Worm (Caenorhabditis elegans): ENCODE data around the gene ints-2.

The ints-2 gene

DNA sequence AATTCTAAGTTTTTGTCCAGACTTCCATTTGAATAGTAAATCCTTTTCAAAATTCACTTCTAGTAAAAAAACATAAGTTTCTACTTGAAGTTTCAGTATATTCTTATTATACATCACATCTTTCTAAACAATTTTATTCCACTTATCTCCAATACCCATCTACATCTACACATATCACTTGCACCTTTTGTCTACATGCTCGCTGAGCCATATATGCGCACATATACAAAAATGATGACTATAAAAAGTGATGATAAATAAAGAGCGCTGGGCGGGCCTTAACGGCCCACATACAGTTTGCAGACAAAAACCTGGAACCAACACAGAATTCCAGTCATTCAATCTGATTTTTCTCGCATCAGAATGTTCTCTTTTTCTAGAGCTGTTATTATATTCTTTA lies 29.0 kb upstream of the ints-2 start, which contains the start of gene AH10.2:
TSS of gene AH10.2 (plus strand) at position 301 of the 400 bp plus-strand sequence.
- no peak for TF ChIP-seq ceh-16 (tag; optimal IDR thresholded peaks at IDR 0.05)
- no peak for TF ChIP-seq nhr-237 (tag; optimal IDR thresholded peaks at IDR 0.05)
- no peak for TF ChIP-seq nhr-43 (tag; optimal IDR thresholded peaks at IDR 0.05; ENCODE audit: poor library complexity, severe bottlenecking)
- no peak for TF ChIP-seq ceh-82 (tag; optimal IDR thresholded peaks at IDR 0.05)
- no peak for TF ChIP-seq nhr-77 (tag; optimal IDR thresholded peaks at IDR 0.05)
- no peak for TF ChIP-seq nhr-76 (tag; optimal IDR thresholded peaks at IDR 0.05)
- no peak for TF ChIP-seq nhr-11 (tag; optimal IDR thresholded peaks at IDR 0.05)
- TF ChIP-seq lin-15B (tag; optimal IDR thresholded peaks at IDR 0.05) = no peak
- no peak for TF ChIP-seq mdl-1 (tag; optimal IDR thresholded peaks at IDR 0.05)
- TF ChIP-seq tbx-2 (tag; optimal IDR thresholded peaks at IDR 0.05) = no peak
- TF ChIP-seq fkh-10 (GFP tag; optimal IDR thresholded peaks at IDR 0.05) = no peak
- no peak for TF ChIP-seq egl-5 (tag; optimal IDR thresholded peaks at IDR 0.05)
- no peak for TF ChIP-seq fos-1 (tag; optimal IDR thresholded peaks at IDR 0.05)
- no peak for TF ChIP-seq aly-2 (tag; optimal IDR thresholded peaks at IDR 0.05)
- TF ChIP-seq unc-62 (GFP tag; optimal IDR thresholded peaks at IDR 0.05) = no peak
- TF ChIP-seq ceh-28 (tag; optimal IDR thresholded peaks at IDR 0.05) = no peak
- TF ChIP-seq jun-1 (tag; optimal IDR thresholded peaks at IDR 0.05) = no peak
- TF ChIP-seq lsy-12 (tag; optimal IDR thresholded peaks at IDR 0.05) = no peak
- TF ChIP-seq zag-1 (tag; optimal IDR thresholded peaks at IDR 0.05) = no peak

DNA sequence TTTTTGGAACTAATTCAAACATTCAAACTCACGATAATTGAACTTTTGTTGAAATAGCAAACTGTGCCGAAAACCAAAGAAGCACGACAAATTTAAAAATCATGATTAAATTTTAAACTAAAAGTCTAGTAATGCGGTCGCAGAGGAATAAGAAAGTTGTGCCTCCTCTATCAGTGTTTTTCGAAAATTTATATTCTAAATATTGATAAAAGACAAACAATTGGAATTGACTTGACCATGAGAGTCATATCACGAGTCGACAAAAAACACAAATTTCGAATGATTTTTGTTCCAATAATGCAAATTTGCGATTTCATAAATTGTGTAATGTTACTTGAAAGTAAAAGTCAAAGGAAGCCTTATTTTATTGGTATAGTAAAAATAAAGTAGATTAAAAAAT lies 24.8 kb upstream of the ints-2 start, which contains the start of gene cest-1.2:
TSS of gene cest-1.2 (minus strand) at position 165 of the 400 bp plus-strand sequence.
- TF ChIP-seq pha-4 (tag; optimal IDR thresholded peaks at IDR 0.05) (peak; percentile 15), ztf-4 (tag; optimal IDR thresholded peaks at IDR 0.05) (no peak), nfya-1 (tag; optimal IDR thresholded peaks at IDR 0.05; ENCODE audit: insufficient read depth) (no peak), pqm-1 (tag; optimal IDR thresholded peaks at IDR 0.05) (peak; percentile 36), fos-1 (tag; optimal IDR thresholded peaks at IDR 0.05) (no peak), sea-2 (GFP tag; optimal IDR thresholded peaks at IDR 0.05) (no peak), elt-2 (tag; optimal IDR thresholded peaks at IDR 0.05) (peak; percentile 46)

DNA sequence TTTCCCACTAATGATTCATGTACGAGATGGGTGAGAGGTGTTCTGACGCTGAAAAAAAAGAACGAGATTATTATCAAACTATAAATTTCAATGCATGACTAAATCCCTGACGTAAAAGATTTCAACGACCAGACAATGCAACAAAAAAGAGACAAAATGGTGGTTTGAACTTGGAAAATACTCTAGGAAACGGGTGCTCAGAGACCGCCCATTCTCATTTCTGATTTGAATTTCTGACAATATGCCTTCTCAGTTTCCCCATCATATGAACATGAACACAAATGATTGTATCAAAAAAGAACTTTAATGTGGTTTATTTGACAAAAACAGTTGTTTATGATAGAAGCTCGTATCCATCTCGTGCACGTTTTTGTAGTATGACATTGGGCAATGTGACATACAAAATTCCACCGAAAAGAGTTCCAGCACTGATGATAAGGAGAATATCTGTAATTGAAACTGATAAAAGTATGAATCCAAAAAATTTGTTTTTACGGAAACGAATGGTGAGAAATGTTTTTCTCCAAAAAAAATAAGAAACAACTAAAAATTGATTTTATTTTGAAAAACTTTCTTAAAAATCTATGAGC lies 22.4 kb upstream of the ints-2 start, which contains the start of gene srd-26:
TSS of gene srd-26 (minus strand) at position 51 of the 590 bp plus-strand sequence.
- no peak for TF ChIP-seq pha-4 (tag; optimal IDR thresholded peaks at IDR 0.05)
- TF ChIP-seq ceh-28 (tag; optimal IDR thresholded peaks at IDR 0.05) = no peak
- no peak for TF ChIP-seq ztf-11 (tag; optimal IDR thresholded peaks at IDR 0.05)
- no peak for TF ChIP-seq zag-1 (tag; optimal IDR thresholded peaks at IDR 0.05)
- no peak for TF ChIP-seq nhr-237 (tag; optimal IDR thresholded peaks at IDR 0.05)
- TF ChIP-seq ztf-4 (tag; optimal IDR thresholded peaks at IDR 0.05) = no peak
- no peak for TF ChIP-seq nhr-28 (tag; optimal IDR thresholded peaks at IDR 0.05)
- no peak for TF ChIP-seq nhr-77 (tag; optimal IDR thresholded peaks at IDR 0.05)
- no peak for TF ChIP-seq eor-1 (tag; optimal IDR thresholded peaks at IDR 0.05)
- TF ChIP-seq nhr-43 (tag; optimal IDR thresholded peaks at IDR 0.05; ENCODE audit: poor library complexity, severe bottlenecking) = no peak
- no peak for TF ChIP-seq nhr-25 (tag; optimal IDR thresholded peaks at IDR 0.05)
- no peak for TF ChIP-seq hmg-11 (tag; optimal IDR thresholded peaks at IDR 0.05)
- no peak for TF ChIP-seq ceh-9 (tag; optimal IDR thresholded peaks at IDR 0.05)
- no peak for TF ChIP-seq egl-5 (tag; optimal IDR thresholded peaks at IDR 0.05)
- TF ChIP-seq nhr-76 (tag; optimal IDR thresholded peaks at IDR 0.05) = no peak
- no peak for TF ChIP-seq fos-1 (tag; optimal IDR thresholded peaks at IDR 0.05)
- no peak for TF ChIP-seq lsy-12 (tag; optimal IDR thresholded peaks at IDR 0.05)
- TF ChIP-seq nhr-11 (tag; optimal IDR thresholded peaks at IDR 0.05) = no peak
- no peak for TF ChIP-seq nhr-12 (tag; optimal IDR thresholded peaks at IDR 0.05)

DNA sequence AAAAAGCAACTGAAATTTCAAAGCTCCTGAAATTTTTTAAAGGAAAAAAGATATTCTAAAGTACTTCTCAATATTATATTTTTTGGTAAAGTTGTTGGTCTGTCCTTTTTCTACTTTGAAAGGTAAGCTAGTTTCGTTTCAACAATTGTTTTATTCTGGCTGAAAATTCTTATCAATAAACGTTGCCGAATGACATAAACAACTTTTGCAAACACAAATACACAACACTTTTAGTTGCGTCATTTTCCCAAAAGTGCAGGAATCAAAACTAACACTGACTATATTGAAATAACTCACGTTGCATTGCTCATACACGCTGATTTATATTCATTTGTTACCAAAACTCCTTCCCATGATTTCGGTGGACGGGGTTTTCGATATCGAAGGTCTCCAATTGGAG lies 19.7 kb upstream of the ints-2 start:
- TF ChIP-seq lin-39 (tag; optimal IDR thresholded peaks at IDR 0.05) (no peak), ztf-4 (tag; optimal IDR thresholded peaks at IDR 0.05) (no peak), zag-1 (tag; optimal IDR thresholded peaks at IDR 0.05) (no peak), elt-2 (tag; optimal IDR thresholded peaks at IDR 0.05) (no peak), sea-2 (GFP tag; optimal IDR thresholded peaks at IDR 0.05) (no peak), skn-1 (tag; optimal IDR thresholded peaks at IDR 0.05) (no peak), mdl-1 (tag; optimal IDR thresholded peaks at IDR 0.05) (no peak), tbx-2 (tag; optimal IDR thresholded peaks at IDR 0.05) (no peak), snpc-4 (tag; optimal IDR thresholded peaks at IDR 0.05) (no peak), nhr-28 (tag; optimal IDR thresholded peaks at IDR 0.05) (no peak), mml-1 (tag; optimal IDR thresholded peaks at IDR 0.05) (no peak)
